Fruit fly (Drosophila melanogaster) whole organism, embryonic: ENCODE data around the gene CG12992.

Source experiments
- BEAF-32 ChIP-seq: fragments of 200-800 bp; sonication (Bioruptor generic); optimal IDR thresholded peaks from 3 replicates; lab custom pipeline; 2017; ENCODE audit warnings: missing biosample characterization, missing genetic modification characterization, mild to moderate bottlenecking, moderate library complexity, missing genetic modification reagents
- Blimp-1 ChIP-seq: fragments of 200-800 bp; sonication (Bioruptor generic); optimal IDR thresholded peaks from 3 replicates; lab custom pipeline; 2018; ENCODE audit warnings: missing biosample characterization, missing genetic modification characterization, mild to moderate bottlenecking, moderate library complexity, missing genetic modification reagents
- BtbVII ChIP-seq: fragments of 200-800 bp; sonication (Bioruptor generic); optimal IDR thresholded peaks from 3 replicates; lab custom pipeline; 2017; ENCODE audit warnings: missing biosample characterization, mild to moderate bottlenecking, missing genetic modification characterization
- CG10959 ChIP-seq: fragments of 200-800 bp; sonication (Bioruptor generic); IDR thresholded peaks from 2 replicates; pipeline ENCODE4 v1.3.6; 2022; ENCODE audit warnings: missing biosample characterization, missing genetic modification characterization
- CG13123 ChIP-seq: fragments of 200-800 bp; sonication (Bioruptor generic); optimal IDR thresholded peaks from 2 replicates; lab custom pipeline; 2016; ENCODE audit warnings: missing biosample characterization, missing genetic modification characterization
- CG13287 ChIP-seq: fragments of 200-800 bp; sonication (Bioruptor generic); IDR thresholded peaks from 2 replicates; pipeline ENCODE4 v1.3.6; 2022; ENCODE audit warnings: missing biosample characterization, missing genetic modification characterization; ENCODE audit not compliant: partially characterized antibody
- CG14710 ChIP-seq: fragments of 200-800 bp; sonication (Bioruptor generic); optimal IDR thresholded peaks from 3 replicates; lab custom pipeline; 2019; ENCODE audit warnings: missing biosample characterization, mild to moderate bottlenecking, missing genetic modification characterization, moderate library complexity
- CG1603 ChIP-seq: fragments of 200-800 bp; sonication (Bioruptor generic); optimal IDR thresholded peaks from 2 replicates; lab custom pipeline; 2019; ENCODE audit warnings: missing biosample characterization, mild to moderate bottlenecking, missing genetic modification characterization, moderate library complexity
- CG17328 ChIP-seq: fragments of 200-800 bp; sonication (Bioruptor generic); IDR thresholded peaks from 2 replicates; pipeline ENCODE4 v1.3.6; 2022; ENCODE audit warnings: missing biosample characterization, missing genetic modification characterization
- CG17802 ChIP-seq: fragments of 200-800 bp; sonication (Bioruptor generic); optimal IDR thresholded peaks from 2 replicates; lab custom pipeline; 2018; ENCODE audit warnings: missing biosample characterization, mild to moderate bottlenecking, missing genetic modification characterization, moderate library complexity
- CG17829 ChIP-seq: fragments of 200-800 bp; optimal IDR thresholded peaks from 2 replicates; lab custom pipeline; 2019; ENCODE audit warnings: missing biosample characterization, mild to moderate bottlenecking, missing genetic modification characterization, moderate library complexity
- CG18619 ChIP-seq: fragments of 200-800 bp; sonication (Bioruptor generic); optimal IDR thresholded peaks from 3 replicates; lab custom pipeline; 2017; ENCODE audit warnings: missing biosample characterization, mild to moderate bottlenecking, missing genetic modification characterization
- CG30020 ChIP-seq: fragments of 200-800 bp; optimal IDR thresholded peaks from 2 replicates; lab custom pipeline; 2019; ENCODE audit warnings: missing biosample characterization, mild to moderate bottlenecking, missing genetic modification characterization, moderate library complexity
- CG3163 ChIP-seq: fragments of 200-800 bp; sonication (Bioruptor generic); optimal IDR thresholded peaks from 3 replicates; lab custom pipeline; 2016; ENCODE audit warnings: missing biosample characterization, missing genetic modification characterization
- CG32532 ChIP-seq: fragments of 200-800 bp; sonication (Bioruptor generic); IDR thresholded peaks from 2 replicates; pipeline ENCODE4 v1.3.6; 2022; ENCODE audit warnings: missing biosample characterization, missing genetic modification characterization
- CG43689 ChIP-seq: fragments of 200-800 bp; sonication (Bioruptor generic); IDR thresholded peaks from 2 replicates; pipeline ENCODE4 v1.3.6; 2022; ENCODE audit warnings: missing biosample characterization, missing genetic modification characterization
- CG8290 ChIP-seq, 3 experiments: fragments of 200-800 bp; sonication (Bioruptor generic); optimal IDR thresholded peaks; 2 replicates each; lab custom pipeline; 2016 to 2019; ENCODE audit warnings: missing biosample characterization in 3 of 3, missing genetic modification characterization in 3 of 3, mild to moderate bottlenecking in 2 of 3, moderate library complexity in 1 of 3
- CG8924 ChIP-seq: fragments of 200-800 bp; optimal IDR thresholded peaks from 3 replicates; lab custom pipeline; 2019; ENCODE audit warnings: missing biosample characterization, mild to moderate bottlenecking, missing genetic modification characterization, moderate library complexity
- CkIIα-i1 ChIP-seq: fragments of 200-800 bp; sonication (Bioruptor generic); IDR thresholded peaks from 2 replicates; pipeline ENCODE4 v1.3.6; 2022; ENCODE audit warnings: missing biosample characterization, missing genetic modification characterization
- ERR ChIP-seq: fragments of 200-800 bp; sonication (Bioruptor generic); optimal IDR thresholded peaks from 2 replicates; lab custom pipeline; 2016; ENCODE audit warnings: missing biosample characterization, missing genetic modification characterization
- Fer1 ChIP-seq: fragments of 200-800 bp; sonication (Bioruptor generic); optimal IDR thresholded peaks from 2 replicates; lab custom pipeline; 2017; ENCODE audit warnings: missing biosample characterization, mild to moderate bottlenecking, missing genetic modification characterization
- Fer2 ChIP-seq: fragments of 200-800 bp; sonication (Bioruptor generic); optimal IDR thresholded peaks from 2 replicates; lab custom pipeline; 2018; ENCODE audit warnings: missing biosample characterization, mild to moderate bottlenecking, missing genetic modification characterization, moderate library complexity
- HLHmδ ChIP-seq: fragments of 200-800 bp; sonication (Bioruptor generic); optimal IDR thresholded peaks from 2 replicates; lab custom pipeline; 2018; ENCODE audit warnings: missing biosample characterization, mild to moderate bottlenecking, missing genetic modification characterization, moderate library complexity
- Hr51 ChIP-seq, 2 experiments: fragments of 200-800 bp; sonication (Bioruptor generic); optimal IDR thresholded peaks; 2 replicates in 1 of 2; 3 replicates in 1 of 2; lab custom pipeline; 2016 to 2018; ENCODE audit warnings: missing biosample characterization in 2 of 2, missing genetic modification characterization in 2 of 2, mild to moderate bottlenecking in 1 of 2, moderate library complexity in 1 of 2
- MESR4 ChIP-seq: fragments of 200-800 bp; sonication (Bioruptor generic); optimal IDR thresholded peaks from 2 replicates; lab custom pipeline; 2018; ENCODE audit warnings: missing biosample characterization, mild to moderate bottlenecking, missing genetic modification characterization, moderate library complexity
- Med ChIP-seq: fragments of 200-800 bp; sonication (Bioruptor generic); peaks from one replicate; lab custom pipeline; 2016; ENCODE audit warnings: missing biosample characterization, missing genetic modification characterization, mild to moderate bottlenecking, inconsistent platforms, moderate library complexity
- Nf-YB ChIP-seq: fragments of 200-800 bp; sonication (Bioruptor generic); optimal IDR thresholded peaks from 3 replicates; lab custom pipeline; 2019; ENCODE audit warnings: missing biosample characterization, mild to moderate bottlenecking, missing genetic modification characterization, moderate library complexity
- PHDP ChIP-seq: fragments of 200-800 bp; sonication (Bioruptor generic); optimal IDR thresholded peaks from 3 replicates; lab custom pipeline; 2018; ENCODE audit warnings: missing biosample characterization, mild to moderate bottlenecking, missing genetic modification characterization, moderate library complexity
- Sin3A ChIP-seq: fragments of >200 bp; optimal IDR thresholded peaks from 2 replicates; lab custom pipeline; 2018
- Six4 ChIP-seq: fragments of 200-800 bp; sonication (Bioruptor generic); optimal IDR thresholded peaks from 2 replicates; lab custom pipeline; 2016; ENCODE audit warnings: missing biosample characterization, missing genetic modification characterization
- Sry-δ ChIP-seq: fragments of 200-800 bp; sonication (Bioruptor generic); optimal IDR thresholded peaks from 2 replicates; lab custom pipeline; 2016; ENCODE audit warnings: missing biosample characterization, missing genetic modification characterization
- Vsx1 ChIP-seq: fragments of 200-800 bp; sonication (Bioruptor generic); optimal IDR thresholded peaks from 2 replicates; lab custom pipeline; 2017; ENCODE audit warnings: missing biosample characterization, mild to moderate bottlenecking, missing genetic modification characterization, missing genetic modification reagents
- br ChIP-seq: fragments of >200 bp; optimal IDR thresholded peaks from 2 replicates; lab custom pipeline; 2017
- chif ChIP-seq, 2 experiments: fragments of 200-800 bp; sonication (Bioruptor generic); optimal IDR thresholded peaks; 3 replicates each; lab custom pipeline; 2016; ENCODE audit warnings: missing biosample characterization in 2 of 2, missing genetic modification characterization in 2 of 2
- dimm ChIP-seq: fragments of 200-800 bp; sonication (Bioruptor generic); IDR thresholded peaks from 2 replicates; pipeline ENCODE4 v1.3.6; 2022; ENCODE audit warnings: missing biosample characterization, missing genetic modification characterization
- emc ChIP-seq: fragments of 200-800 bp; sonication (Bioruptor generic); optimal IDR thresholded peaks from 2 replicates; lab custom pipeline; 2016; ENCODE audit warnings: missing biosample characterization, missing genetic modification characterization
- ems ChIP-seq: fragments of 200-800 bp; sonication (Bioruptor generic); optimal IDR thresholded peaks from 3 replicates; lab custom pipeline; 2016; ENCODE audit warnings: missing biosample characterization, missing genetic modification characterization
- fd102C ChIP-seq: fragments of 200-800 bp; sonication (Bioruptor generic); optimal IDR thresholded peaks from 2 replicates; lab custom pipeline; 2018; ENCODE audit warnings: missing biosample characterization, mild to moderate bottlenecking, missing genetic modification characterization, moderate library complexity
- gce ChIP-seq: fragments of 200-800 bp; sonication (Bioruptor generic); IDR thresholded peaks from 3 replicates; pipeline ENCODE4 v1.3.6; 2022; ENCODE audit warnings: missing biosample characterization, missing genetic modification characterization
- inv ChIP-seq: fragments of 200-800 bp; sonication (Bioruptor generic); IDR thresholded peaks from 2 replicates; pipeline ENCODE4 v1.3.6; 2022; ENCODE audit warnings: missing biosample characterization, missing genetic modification characterization; ENCODE audit not compliant: partially characterized antibody
- lbe ChIP-seq: fragments of 200-800 bp; sonication (Bioruptor generic); optimal IDR thresholded peaks from 2 replicates; lab custom pipeline; 2016; ENCODE audit warnings: missing biosample characterization, mild to moderate bottlenecking, missing genetic modification characterization
- mirr ChIP-seq: fragments of 200-800 bp; sonication (Bioruptor generic); optimal IDR thresholded peaks from 3 replicates; lab custom pipeline; 2018; ENCODE audit warnings: missing biosample characterization, mild to moderate bottlenecking, missing genetic modification characterization
- pan ChIP-seq, 4 experiments: fragments of >200 bp in 3 of 4; fragments of 200-800 bp in 1 of 4; sonication (Bioruptor generic) in 1 of 4; optimal IDR thresholded peaks in 3 of 4; IDR thresholded peaks in 1 of 4; 2 replicates each; pipeline versions ENCODE4 v1.3.6 to Lab custom; 2017 to 2022; ENCODE audit warnings: missing biosample characterization in 2 of 4, missing genetic modification characterization in 2 of 4, mixed read lengths in 1 of 4
- pb ChIP-seq: fragments of 200-800 bp; sonication (Bioruptor generic); optimal IDR thresholded peaks from 3 replicates; lab custom pipeline; 2016; ENCODE audit warnings: missing biosample characterization, missing genetic modification characterization
- pita ChIP-seq: fragments of 200-800 bp; sonication (Bioruptor generic); optimal IDR thresholded peaks from 2 replicates; lab custom pipeline; 2017; ENCODE audit warnings: missing biosample characterization, mild to moderate bottlenecking, missing genetic modification characterization
- sqz ChIP-seq: fragments of 200-800 bp; sonication (Bioruptor generic); optimal IDR thresholded peaks from 3 replicates; lab custom pipeline; 2018; ENCODE audit warnings: missing biosample characterization, mild to moderate bottlenecking, missing genetic modification characterization
- trem ChIP-seq: fragments of 200-800 bp; optimal IDR thresholded peaks from 3 replicates; lab custom pipeline; 2019; ENCODE audit warnings: missing biosample characterization, mild to moderate bottlenecking, missing genetic modification characterization, moderate library complexity
- zf30C ChIP-seq: fragments of 200-800 bp; sonication (Bioruptor generic); optimal IDR thresholded peaks from 3 replicates; lab custom pipeline; 2018; ENCODE audit warnings: missing biosample characterization, mild to moderate bottlenecking, missing genetic modification characterization

The CG12992 gene

DNA sequence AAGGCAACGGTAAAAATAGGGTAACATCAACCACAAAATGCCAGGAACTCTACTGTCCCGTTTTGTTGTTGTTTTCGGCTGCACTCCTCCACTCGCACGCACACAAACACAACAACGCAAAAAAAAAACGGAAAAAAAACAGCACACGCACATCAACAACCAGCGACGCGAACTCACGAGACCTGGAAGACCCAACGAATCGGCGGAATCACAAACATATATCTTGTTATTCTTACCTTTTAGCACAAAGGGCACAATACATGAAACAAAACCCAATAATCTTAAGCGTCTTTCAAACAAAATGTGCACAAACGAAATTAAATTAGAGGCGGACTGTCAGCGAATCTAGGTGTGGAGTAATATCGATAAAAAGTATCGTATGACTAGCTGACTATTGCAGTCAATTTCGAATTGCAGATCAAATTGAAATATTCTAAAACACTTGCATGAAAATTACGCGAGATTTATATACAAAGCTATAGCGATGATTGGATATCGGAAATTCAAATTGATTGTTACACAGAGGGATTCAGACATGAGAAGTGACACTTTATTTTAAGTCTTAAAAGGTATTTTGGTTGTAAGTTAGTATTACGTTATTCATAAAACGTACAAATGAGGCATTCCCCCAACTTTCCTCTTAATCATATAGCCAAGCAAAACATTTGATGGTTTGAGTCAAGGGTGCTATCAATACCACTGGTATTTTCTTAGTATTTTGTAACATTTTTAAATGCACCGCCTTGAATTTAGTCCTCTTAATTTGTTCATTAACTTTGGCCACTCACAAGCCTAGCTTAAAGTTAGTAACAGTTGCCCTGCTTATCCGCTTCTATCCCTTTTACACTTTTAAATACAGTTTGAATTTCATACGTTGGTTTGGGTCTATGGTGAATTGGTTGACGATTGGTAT, 9.5 kb upstream of the CG12992 start, which contains the start of gene Ankle2 (continued):
- TF ChIP-seq CG10959 (no peak), PHDP (tag; lab: Kevin White, UChicago) (no peak), sqz (GFP tag; lab: Kevin White, UChicago) (peak; percentile 93), CG17328 (no peak), CG17829 (no peak), pan (optimal IDR thresholded peaks at IDR 0.05; lab: Kevin White, UChicago) (no peak), pan (GFP tag; optimal IDR thresholded peaks at IDR 0.05 in 1 of 2, IDR thresholded peaks at IDR 0.05 in 1 of 2) (no peak), zf30C (GFP tag; lab: Kevin White, UChicago) (no peak), Hr51 (GFP tag; optimal IDR thresholded peaks at IDR 0.05; lab: Kevin White, UChicago) (no peak), Sin3A (peak; percentile 73), CG17802 (tag; lab: Kevin White, UChicago) (no peak), Sry-δ (GFP tag; lab: Kevin White, UChicago) (peak; percentile 83), pb (GFP tag; lab: Kevin White, UChicago) (no peak), Fer1 (no peak), CG13123 (no peak), dimm (GFP tag; lab: Robert Waterston, UW) (no peak), ERR (GFP tag; lab: Kevin White, UChicago) (no peak), chif (GFP tag; optimal IDR thresholded peaks at IDR 0.05; lab: Kevin White, UChicago) (no peak), CG14710 (peak; percentile 52), Med (GFP tag; lab: Kevin White, UChicago) (peak; percentile 40), fd102C (GFP tag; lab: Kevin White, UChicago) (no peak), CG30020 (tag; lab: Kevin White, UChicago) (no peak), pita (GFP tag; lab: Kevin White, UChicago) (peak; percentile 56), CG13287 (GFP tag; lab: Robert Waterston, UW) (peak; percentile 76), mirr (GFP tag; lab: Kevin White, UChicago) (no peak), BEAF-32 (GFP tag; lab: Kevin White, UChicago) (peak; percentile 75), CkIIα-i1 (GFP tag; lab: Robert Waterston, UW) (no peak), CG18619 (GFP tag; lab: Kevin White, UChicago) (no peak), gce (GFP tag; lab: Robert Waterston, UW) (no peak), CG8290 (GFP tag; optimal IDR thresholded peaks at IDR 0.05; lab: Kevin White, UChicago) (no peak), CG8290 (tag; optimal IDR thresholded peaks at IDR 0.05; lab: Kevin White, UChicago) (no peak), CG8924 (tag; lab: Kevin White, UChicago) (no peak), br (lab: Kevin White, UChicago) (no peak), CG3163 (GFP tag; lab: Kevin White, UChicago) (no peak), CG1603 (tag; lab: Kevin White, UChicago) (no peak), Six4 (GFP tag; lab: Kevin White, UChicago) (no peak), ems (GFP tag; lab: Kevin White, UChicago) (no peak), trem (tag; lab: Kevin White, UChicago) (peak; percentile 34), BtbVII (GFP tag; lab: Kevin White, UChicago) (no peak), Vsx1 (GFP tag; lab: Kevin White, UChicago) (no peak), CG43689 (GFP tag; lab: Robert Waterston, UW) (no peak), HLHmδ (GFP tag; lab: Kevin White, UChicago) (no peak), Blimp-1 (GFP tag; lab: Kevin White, UChicago) (no peak), MESR4 (GFP tag; lab: Kevin White, UChicago) (peak; percentile 61), Fer2 (no peak), CG32532 (GFP tag; lab: Robert Waterston, UW) (no peak), lbe (GFP tag; lab: Kevin White, UChicago) (no peak), Nf-YB (GFP tag; lab: Kevin White, UChicago) (no peak), inv (GFP tag; lab: Robert Waterston, UW) (peak; percentile 53), emc (GFP tag; lab: Kevin White, UChicago) (no peak)
